Fruit fly (Drosophila melanogaster) whole organism, embryonic: ENCODE results near the gene SpdS.

Experiments
- ATbp ChIP-seq: fragments of 200-800 bp; sonication (Bioruptor generic); optimal IDR thresholded peaks from 2 replicates; lab custom pipeline; 2017; ENCODE audit warnings: missing biosample characterization, mild to moderate bottlenecking, missing genetic modification characterization, missing genetic modification reagents
- Awh ChIP-seq: fragments of 200-800 bp; sonication (Bioruptor generic); IDR thresholded peaks from 2 replicates; pipeline ENCODE4, ENCODE4 v1.3.6; 2022; ENCODE audit warnings: missing biosample characterization, missing genetic modification characterization
- CG10543 ChIP-seq: fragments of 200-800 bp; sonication (Bioruptor generic); optimal IDR thresholded peaks from 3 replicates; lab custom pipeline; 2017; ENCODE audit warnings: missing biosample characterization, mild to moderate bottlenecking, missing genetic modification characterization, moderate library complexity
- CG11093 ChIP-seq: fragments of 200-800 bp; sonication (Bioruptor generic); IDR thresholded peaks from 3 replicates; pipeline ENCODE4 v1.3.6; 2022; ENCODE audit warnings: missing biosample characterization, missing genetic modification characterization
- CG12219 ChIP-seq: fragments of 200-800 bp; sonication (Bioruptor generic); optimal IDR thresholded peaks from 3 replicates; lab custom pipeline; 2018; ENCODE audit warnings: missing biosample characterization, mild to moderate bottlenecking, missing genetic modification characterization
- CG12299 ChIP-seq: fragments of 200-800 bp; sonication (Bioruptor generic); optimal IDR thresholded peaks from 2 replicates; lab custom pipeline; 2018; ENCODE audit warnings: missing biosample characterization, mild to moderate bottlenecking, missing genetic modification characterization
- CG13287 ChIP-seq: fragments of 200-800 bp; sonication (Bioruptor generic); IDR thresholded peaks from 2 replicates; pipeline ENCODE4 v1.3.6; 2022; ENCODE audit warnings: missing biosample characterization, missing genetic modification characterization; ENCODE audit not compliant: partially characterized antibody
- CG13894 ChIP-seq: fragments of 200-800 bp; sonication (Bioruptor generic); optimal IDR thresholded peaks from 3 replicates; lab custom pipeline; 2018; ENCODE audit warnings: missing biosample characterization, mild to moderate bottlenecking, missing genetic modification characterization, moderate library complexity
- CG17829 ChIP-seq: fragments of 200-800 bp; optimal IDR thresholded peaks from 2 replicates; lab custom pipeline; 2019; ENCODE audit warnings: missing biosample characterization, mild to moderate bottlenecking, missing genetic modification characterization, moderate library complexity
- CG18619 ChIP-seq: fragments of 200-800 bp; sonication (Bioruptor generic); optimal IDR thresholded peaks from 3 replicates; lab custom pipeline; 2017; ENCODE audit warnings: missing biosample characterization, mild to moderate bottlenecking, missing genetic modification characterization
- CG2129 ChIP-seq: fragments of 200-800 bp; sonication (Bioruptor generic); IDR thresholded peaks from 2 replicates; pipeline ENCODE4 v1.3.6; 2022; ENCODE audit warnings: missing biosample characterization, missing genetic modification characterization; ENCODE audit not compliant: partially characterized antibody
- CG2199 ChIP-seq: fragments of 200-800 bp; sonication (Bioruptor generic); IDR thresholded peaks from 3 replicates; pipeline ENCODE4 v1.3.6; 2022; ENCODE audit warnings: missing biosample characterization, missing genetic modification characterization
- CG2678 ChIP-seq: fragments of 200-800 bp; sonication (Bioruptor generic); optimal IDR thresholded peaks from 3 replicates; lab custom pipeline; 2019; ENCODE audit warnings: missing biosample characterization, mild to moderate bottlenecking, missing genetic modification characterization, moderate library complexity
- CG31365 ChIP-seq: fragments of 200-800 bp; sonication (Bioruptor generic); optimal IDR thresholded peaks from 2 replicates; lab custom pipeline; 2018; ENCODE audit warnings: missing biosample characterization, mild to moderate bottlenecking, missing genetic modification characterization
- CG4820 ChIP-seq: fragments of 200-800 bp; sonication (Bioruptor generic); optimal IDR thresholded peaks from 3 replicates; lab custom pipeline; 2016; ENCODE audit warnings: missing biosample characterization, missing genetic modification characterization
- CG7357 ChIP-seq: fragments of 200-800 bp; sonication (Bioruptor generic); IDR thresholded peaks from 3 replicates; pipeline ENCODE4 v1.3.6; 2022; ENCODE audit warnings: missing biosample characterization, missing genetic modification characterization
- CG7928 ChIP-seq: fragments of 200-800 bp; sonication (Bioruptor generic); optimal IDR thresholded peaks from 2 replicates; lab custom pipeline; 2017; ENCODE audit warnings: missing biosample characterization, mild to moderate bottlenecking, missing genetic modification characterization
- CG7963 ChIP-seq: fragments of 200-800 bp; sonication (Bioruptor generic); IDR thresholded peaks from 3 replicates; pipeline ENCODE4 v1.3.6; 2022; ENCODE audit warnings: missing biosample characterization, missing genetic modification characterization; ENCODE audit not compliant: partially characterized antibody
- CG8924 ChIP-seq: fragments of 200-800 bp; optimal IDR thresholded peaks from 3 replicates; lab custom pipeline; 2019; ENCODE audit warnings: missing biosample characterization, mild to moderate bottlenecking, missing genetic modification characterization, moderate library complexity
- CG9932 ChIP-seq: fragments of 200-800 bp; sonication (Bioruptor generic); IDR thresholded peaks from 2 replicates; pipeline ENCODE4 v1.3.6; 2022; ENCODE audit warnings: missing biosample characterization, missing genetic modification characterization
- D19A ChIP-seq: fragments of 200-800 bp; optimal IDR thresholded peaks from 3 replicates; lab custom pipeline; 2019; ENCODE audit warnings: missing biosample characterization, mild to moderate bottlenecking, missing genetic modification characterization, moderate library complexity
- E2f2 ChIP-seq: fragments of 200-800 bp; sonication (Bioruptor generic); IDR thresholded peaks from 2 replicates; pipeline ENCODE4 v1.3.6; 2022; ENCODE audit warnings: missing biosample characterization, missing genetic modification characterization
- HLH3B ChIP-seq: fragments of 200-800 bp; sonication (Bioruptor generic); IDR thresholded peaks from 2 replicates; pipeline ENCODE4 v1.3.6; 2022; ENCODE audit warnings: missing biosample characterization, missing genetic modification characterization
- Hr51 ChIP-seq, 2 experiments: fragments of 200-800 bp; sonication (Bioruptor generic); optimal IDR thresholded peaks; 2 replicates in 1 of 2; 3 replicates in 1 of 2; lab custom pipeline; 2016 to 2018; ENCODE audit warnings: missing biosample characterization in 2 of 2, missing genetic modification characterization in 2 of 2, mild to moderate bottlenecking in 1 of 2, moderate library complexity in 1 of 2
- Kr ChIP-seq: fragments of 200-800 bp; sonication (Bioruptor generic); optimal IDR thresholded peaks from 2 replicates; lab custom pipeline; 2017; ENCODE audit warnings: missing biosample characterization, mild to moderate bottlenecking, missing genetic modification characterization
- Lim3 ChIP-seq: fragments of 200-800 bp; sonication (Bioruptor generic); IDR thresholded peaks from 2 replicates; pipeline ENCODE4 v1.3.6; 2022; ENCODE audit warnings: missing biosample characterization, missing genetic modification characterization
- Med ChIP-seq: fragments of 200-800 bp; sonication (Bioruptor generic); peaks from one replicate; lab custom pipeline; 2016; ENCODE audit warnings: missing biosample characterization, missing genetic modification characterization, mild to moderate bottlenecking, inconsistent platforms, moderate library complexity
- NC2β ChIP-seq: fragments of 200-800 bp; sonication (Bioruptor generic); optimal IDR thresholded peaks from 2 replicates; lab custom pipeline; 2016; ENCODE audit warnings: missing biosample characterization, missing genetic modification characterization
- NFAT ChIP-seq: fragments of 200-800 bp; sonication (Bioruptor generic); IDR thresholded peaks from 2 replicates; pipeline ENCODE4 v1.3.6; 2022; ENCODE audit warnings: missing biosample characterization, missing genetic modification characterization
- Side ChIP-seq: fragments of 200-800 bp; sonication (Bioruptor generic); optimal IDR thresholded peaks from 2 replicates; lab custom pipeline; 2016; ENCODE audit warnings: missing biosample characterization, missing genetic modification characterization
- Ssrp ChIP-seq: fragments of 200-800 bp; sonication (Bioruptor generic); optimal IDR thresholded peaks from 2 replicates; lab custom pipeline; 2018; ENCODE audit warnings: missing biosample characterization, mild to moderate bottlenecking, missing genetic modification characterization, moderate library complexity
- cas ChIP-seq: fragments of 200-800 bp; sonication (Bioruptor generic); IDR thresholded peaks from 2 replicates; pipeline ENCODE4 v1.3.6; 2022; ENCODE audit warnings: missing biosample characterization, missing genetic modification characterization
- crc ChIP-seq: fragments of 200-800 bp; sonication (Bioruptor generic); optimal IDR thresholded peaks from 2 replicates; lab custom pipeline; 2016; ENCODE audit warnings: missing biosample characterization, missing genetic modification characterization
- emc ChIP-seq: fragments of 200-800 bp; sonication (Bioruptor generic); optimal IDR thresholded peaks from 2 replicates; lab custom pipeline; 2016; ENCODE audit warnings: missing biosample characterization, missing genetic modification characterization
- fd96Cb ChIP-seq: fragments of 200-800 bp; sonication (Bioruptor generic); optimal IDR thresholded peaks from 2 replicates; lab custom pipeline; 2018; ENCODE audit warnings: missing biosample characterization, mild to moderate bottlenecking, missing genetic modification characterization, moderate library complexity
- gcm2 ChIP-seq: fragments of 200-800 bp; sonication (Bioruptor generic); optimal IDR thresholded peaks from 2 replicates; lab custom pipeline; 2016; ENCODE audit warnings: missing biosample characterization, missing genetic modification characterization
- gem ChIP-seq: fragments of 200-800 bp; sonication (Bioruptor generic); optimal IDR thresholded peaks from 2 replicates; lab custom pipeline; 2019; ENCODE audit warnings: missing biosample characterization, mild to moderate bottlenecking, missing genetic modification characterization, moderate library complexity
- hth ChIP-seq: fragments of >200 bp; optimal IDR thresholded peaks from 2 replicates; lab custom pipeline; 2017; ENCODE audit warnings: inconsistent platforms
- jing ChIP-seq: fragments of 200-800 bp; sonication (Bioruptor generic); optimal IDR thresholded peaks from 2 replicates; lab custom pipeline; 2018; ENCODE audit warnings: missing biosample characterization, mild to moderate bottlenecking, missing genetic modification characterization
- kah ChIP-seq: fragments of 200-800 bp; sonication (Bioruptor generic); optimal IDR thresholded peaks from 2 replicates; lab custom pipeline; 2018; ENCODE audit warnings: missing biosample characterization, mild to moderate bottlenecking, missing genetic modification characterization
- kni ChIP-seq: fragments of 200-800 bp; sonication (Bioruptor generic); optimal IDR thresholded peaks from 3 replicates; lab custom pipeline; 2017; ENCODE audit warnings: mild to moderate bottlenecking, missing biosample characterization, missing genetic modification reagents, missing genetic modification characterization
- maf-S ChIP-seq: fragments of 200-800 bp; sonication (Bioruptor generic); optimal IDR thresholded peaks from 2 replicates; lab custom pipeline; 2016; ENCODE audit warnings: missing biosample characterization, missing genetic modification characterization
- mam ChIP-seq: fragments of 200-800 bp; sonication (Bioruptor generic); optimal IDR thresholded peaks from 3 replicates; lab custom pipeline; 2016; ENCODE audit warnings: missing biosample characterization, missing genetic modification characterization
- odd ChIP-seq: fragments of 200-800 bp; sonication (Bioruptor generic); optimal IDR thresholded peaks from 2 replicates; lab custom pipeline; 2017; ENCODE audit warnings: missing biosample characterization, mild to moderate bottlenecking, missing genetic modification characterization
- otp ChIP-seq: fragments of 200-800 bp; sonication (Bioruptor generic); IDR thresholded peaks from 3 replicates; pipeline ENCODE4, ENCODE4 v1.3.6; 2022; ENCODE audit warnings: missing biosample characterization, missing genetic modification characterization
- prd ChIP-seq, 3 experiments: fragments of >200 bp in 2 of 3; fragments of 200-800 bp in 1 of 3; sonication (Bioruptor generic) in 1 of 3; optimal IDR thresholded peaks in 2 of 3; IDR thresholded peaks in 1 of 3; 2 replicates in 2 of 3; 3 replicates in 1 of 3; pipeline versions ENCODE4 v1.3.6 to Lab custom; 2017 to 2022; ENCODE audit warnings: missing biosample characterization in 1 of 3, missing genetic modification characterization in 1 of 3
- ranshi ChIP-seq: fragments of 200-800 bp; sonication (Bioruptor generic); IDR thresholded peaks from 2 replicates; pipeline ENCODE4 v1.3.6; 2022; ENCODE audit warnings: missing biosample characterization, missing genetic modification characterization
- ro ChIP-seq: fragments of 200-800 bp; sonication (Bioruptor generic); IDR thresholded peaks from 2 replicates; pipeline ENCODE4 v1.3.6; 2022; ENCODE audit warnings: missing biosample characterization, missing genetic modification characterization
- salm ChIP-seq: fragments of 200-800 bp; sonication (Bioruptor generic); optimal IDR thresholded peaks from 2 replicates; lab custom pipeline; 2018; ENCODE audit warnings: missing biosample characterization, mild to moderate bottlenecking, missing genetic modification characterization
- sqz ChIP-seq: fragments of 200-800 bp; sonication (Bioruptor generic); optimal IDR thresholded peaks from 3 replicates; lab custom pipeline; 2018; ENCODE audit warnings: missing biosample characterization, mild to moderate bottlenecking, missing genetic modification characterization
- tna ChIP-seq: fragments of 200-800 bp; sonication (Bioruptor generic); IDR thresholded peaks from 2 replicates; pipeline ENCODE4 v1.3.6; 2022; ENCODE audit warnings: missing biosample characterization, missing genetic modification characterization; ENCODE audit not compliant: partially characterized antibody
- yki ChIP-seq: fragments of >200 bp; optimal IDR thresholded peaks from 3 replicates; lab custom pipeline; 2018
- zfh1 ChIP-seq: fragments of 200-800 bp; sonication (Bioruptor generic); IDR thresholded peaks from 3 replicates; pipeline ENCODE4 v1.3.6; 2022; ENCODE audit warnings: missing biosample characterization, missing genetic modification characterization

SpdS gene

DNA sequence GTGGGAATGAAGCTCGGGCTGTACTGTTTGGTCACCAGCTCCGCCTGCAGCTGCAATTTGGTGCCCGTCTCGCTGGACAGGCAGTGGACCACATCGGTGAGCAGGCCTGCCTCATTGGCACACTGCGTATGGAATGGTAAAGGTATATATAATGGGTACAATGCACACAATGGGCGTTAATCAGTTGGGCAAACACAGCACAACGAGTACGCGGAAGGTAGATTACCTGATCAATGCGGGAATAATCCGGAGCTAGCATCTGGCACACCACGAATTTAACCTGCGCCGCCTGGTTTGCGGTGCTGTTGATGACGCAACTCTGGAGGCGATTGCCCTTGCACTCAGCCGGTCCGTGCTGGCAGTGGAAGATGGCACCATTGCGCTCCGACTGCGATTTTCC is 6.0 kb upstream of the SpdS start (continued):
- no peak for TF ChIP-seq jing (GFP tag; lab: Kevin White, UChicago)
- TF ChIP-seq CG2129 (GFP tag; lab: Robert Waterston, UW), result no peak
- no peak for TF ChIP-seq hth (lab: Kevin White, UChicago)
- TF ChIP-seq Awh, result peak; percentile 34; the same call in 1 of the 2 replicates
- no peak for TF ChIP-seq E2f2 (GFP tag; lab: Robert Waterston, UW)
- no peak for TF ChIP-seq Hr51 (GFP tag; optimal IDR thresholded peaks at IDR 0.05; lab: Kevin White, UChicago)
- TF ChIP-seq zfh1 (GFP tag; lab: Robert Waterston, UW), result 0 out of 3 replicates have a peak, but pooled peaks have one; percentile 15
- TF ChIP-seq gem (tag; lab: Kevin White, UChicago), result no peak
- TF ChIP-seq CG2678 (tag; lab: Kevin White, UChicago), result no peak
- TF ChIP-seq salm (tag; lab: Kevin White, UChicago), result no peak
- TF ChIP-seq odd, result no peak
- no peak for TF ChIP-seq prd (optimal IDR thresholded peaks at IDR 0.05; lab: Kevin White, UChicago)
- TF ChIP-seq prd (GFP tag; IDR thresholded peaks at IDR 0.05; lab: Robert Waterston, UW), result no peak
- TF ChIP-seq Lim3 (GFP tag; lab: Robert Waterston, UW), result no peak
- no peak for TF ChIP-seq mam (GFP tag; lab: Kevin White, UChicago)
- TF ChIP-seq crc, result no peak
- TF ChIP-seq NFAT (GFP tag; lab: Robert Waterston, UW), result 0 out of 2 replicates have a peak, but pooled peaks have one; percentile 5
- TF ChIP-seq otp (GFP tag; lab: Robert Waterston, UW), result 0 out of 3 replicates have a peak, but pooled peaks have one; percentile 12
- TF ChIP-seq yki, result no peak
- no peak for TF ChIP-seq ro (GFP tag; lab: Robert Waterston, UW)
- no peak for TF ChIP-seq CG31365
- no peak for TF ChIP-seq HLH3B
- no peak for TF ChIP-seq CG13894 (tag; lab: Kevin White, UChicago)
- TF ChIP-seq fd96Cb (tag; lab: Kevin White, UChicago), result no peak
- no peak for TF ChIP-seq cas (GFP tag; lab: Robert Waterston, UW)
- no peak for TF ChIP-seq D19A (tag; lab: Kevin White, UChicago)
- TF ChIP-seq kni (GFP tag; lab: Kevin White, UChicago), result peak; percentile 26
- no peak for TF ChIP-seq gcm2 (GFP tag; lab: Kevin White, UChicago)
- no peak for TF ChIP-seq CG8924 (tag; lab: Kevin White, UChicago)
- TF ChIP-seq emc (GFP tag; lab: Kevin White, UChicago), result no peak
- TF ChIP-seq CG18619 (GFP tag; lab: Kevin White, UChicago), result no peak
- no peak for TF ChIP-seq CG7357 (GFP tag; lab: Robert Waterston, UW)
- TF ChIP-seq CG12299, result no peak
- TF ChIP-seq CG7963 (GFP tag; lab: Robert Waterston, UW), result no peak
- no peak for TF ChIP-seq Kr
- TF ChIP-seq ATbp, result no peak
- TF ChIP-seq kah (GFP tag; lab: Kevin White, UChicago), result no peak
- no peak for TF ChIP-seq Side
- TF ChIP-seq Ssrp (tag; lab: Kevin White, UChicago), result no peak
- no peak for TF ChIP-seq ranshi
- TF ChIP-seq NC2β (GFP tag; lab: Kevin White, UChicago), result no peak
- no peak for TF ChIP-seq CG11093 (GFP tag; lab: Robert Waterston, UW)
- no peak for TF ChIP-seq CG2199 (GFP tag; lab: Robert Waterston, UW)
- TF ChIP-seq, all 482 proteins: peak for 9

DNA sequence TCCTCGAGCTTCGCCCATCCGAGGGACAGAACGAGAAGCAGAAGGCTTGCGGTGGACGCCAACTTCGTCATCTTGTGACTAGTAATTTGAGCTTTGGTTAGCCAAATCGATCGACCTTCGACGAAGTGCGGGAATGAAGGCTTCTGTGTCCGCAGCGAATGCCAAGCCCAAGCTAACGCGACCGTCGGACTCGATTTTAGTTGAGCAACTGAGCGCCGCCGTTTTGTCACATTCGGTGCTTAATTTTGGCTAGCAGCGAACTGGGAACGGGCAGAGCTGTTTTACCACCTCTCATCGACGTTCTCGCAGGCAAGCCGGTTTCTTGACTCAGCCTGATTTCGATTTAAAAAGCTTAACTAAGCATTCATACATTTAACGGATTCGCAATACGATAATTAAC is 5.2 kb upstream of the SpdS start:
- TF ChIP-seq CG10543 (GFP tag; lab: Kevin White, UChicago), result peak; percentile 26
- no peak for TF ChIP-seq NC2β (GFP tag; lab: Kevin White, UChicago)
- no peak for TF ChIP-seq CG9932 (GFP tag; lab: Robert Waterston, UW)
- TF ChIP-seq tna (GFP tag; lab: Robert Waterston, UW), result peak; percentile 15; the same call in 1 of the 2 replicates
- TF ChIP-seq sqz (GFP tag; lab: Kevin White, UChicago), result no peak
- TF ChIP-seq CG4820 (GFP tag; lab: Kevin White, UChicago), result no peak
- TF ChIP-seq CG17829 (tag; lab: Kevin White, UChicago), result no peak
- peak; percentile 9; the same call in 1 of the 2 replicates for TF ChIP-seq CG13287 (GFP tag; lab: Robert Waterston, UW)
- TF ChIP-seq maf-S, result no peak
- peak; percentile 57 for TF ChIP-seq Med (GFP tag; lab: Kevin White, UChicago)
- TF ChIP-seq CG7928 (GFP tag; lab: Kevin White, UChicago), result no peak
- no peak for TF ChIP-seq CG12219
